Fruit fly (Drosophila melanogaster): ENCODE data around the gene zfh1.

zfh1 gene

DNA sequence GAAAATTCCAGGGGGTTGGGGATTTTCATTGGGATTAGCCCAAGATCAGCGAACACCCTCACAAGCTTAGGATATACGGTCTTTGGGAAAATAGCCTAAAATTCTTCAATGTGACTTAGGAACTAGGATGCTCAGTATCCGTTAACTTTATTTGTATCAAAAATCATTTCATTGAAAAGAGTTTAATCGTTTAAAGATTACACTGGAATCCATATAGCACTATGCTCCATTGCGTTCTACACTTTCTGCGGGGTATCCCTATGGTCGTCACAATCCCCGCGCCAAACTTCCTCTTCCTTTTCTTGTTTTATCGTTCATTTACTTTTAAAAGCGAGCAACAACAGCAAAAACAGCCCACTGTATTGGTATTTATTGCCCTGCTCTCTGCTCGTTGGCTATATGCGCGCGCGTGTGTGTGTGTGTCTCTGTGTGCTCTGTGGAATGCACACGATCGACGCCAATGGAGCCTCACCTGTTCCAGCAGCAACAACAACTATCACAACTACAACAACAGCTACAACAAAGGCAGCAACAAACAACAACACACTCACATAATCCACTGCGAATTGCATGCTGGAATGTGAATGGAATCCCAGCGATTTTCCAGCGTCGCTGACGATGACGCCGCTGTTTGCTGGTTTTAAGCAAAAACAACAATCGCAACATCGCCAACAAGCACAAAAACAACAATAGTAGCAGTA is 38.2 kb downstream of the zfh1 start (continued):
- peak; percentile 74 for TF ChIP-seq CG4707 (GFP tag; optimal IDR thresholded peaks at IDR 0.05)
- peak in 1 of 2 experiments; percentile 42 for TF ChIP-seq Eip74EF (GFP tag; optimal IDR thresholded peaks at IDR 0.05)
- TF ChIP-seq CG16815 (GFP tag; optimal IDR thresholded peaks at IDR 0.05) = peak; percentile 7
- peak; percentile 2 for TF ChIP-seq CG14710 (tag; optimal IDR thresholded peaks at IDR 0.05)
- TF ChIP-seq Asciz (GFP tag; optimal IDR thresholded peaks at IDR 0.05) = peak; percentile 28
- no peak for TF ChIP-seq abd-A (tag; optimal IDR thresholded peaks at IDR 0.05)
- no peak for TF ChIP-seq Oaz (GFP tag; IDR thresholded peaks at IDR 0.05)
- no peak for TF ChIP-seq CG11456 (GFP tag; IDR thresholded peaks at IDR 0.05)
- no peak for TF ChIP-seq gcm (GFP tag; optimal IDR thresholded peaks at IDR 0.05)
- TF ChIP-seq CG9609 (GFP tag; optimal IDR thresholded peaks at IDR 0.05) = no peak
- peak; percentile 29 for TF ChIP-seq CG1603 (tag; optimal IDR thresholded peaks at IDR 0.05)
- TF ChIP-seq CG4820 (GFP tag; optimal IDR thresholded peaks at IDR 0.05) = peak; percentile 25
- TF ChIP-seq Nf-YC (tag; optimal IDR thresholded peaks at IDR 0.05) = peak; percentile 22
- peak; percentile 15; the same call in 1 of the 2 replicates for TF ChIP-seq peb (GFP tag; IDR thresholded peaks at IDR 0.05)
- no peak for TF ChIP-seq dpn (GFP tag; optimal IDR thresholded peaks at IDR 0.05)
- no peak for TF ChIP-seq CG31224 (GFP tag; IDR thresholded peaks at IDR 0.05)
- TF ChIP-seq mam (GFP tag; optimal IDR thresholded peaks at IDR 0.05) = no peak
- peak; percentile 33; the same call in 2 of the 3 replicates for TF ChIP-seq row (GFP tag; IDR thresholded peaks at IDR 0.05)
- TF ChIP-seq CG32532 (GFP tag; IDR thresholded peaks at IDR 0.05) = no peak
- TF ChIP-seq CG9437 (GFP tag; optimal IDR thresholded peaks at IDR 0.05) = peak; percentile 7
- TF ChIP-seq insv (GFP tag; optimal IDR thresholded peaks at IDR 0.05) = no peak
- no peak for TF ChIP-seq CG17802 (tag; optimal IDR thresholded peaks at IDR 0.05)
- 0 out of 2 replicates have a peak, but pooled peaks have one; percentile 7 for TF ChIP-seq CG14441 (GFP tag; IDR thresholded peaks at IDR 0.05)
- peak; percentile 36 for TF ChIP-seq CG17385 (GFP tag; optimal IDR thresholded peaks at IDR 0.05)
- TF ChIP-seq CG4617 (GFP tag; optimal IDR thresholded peaks at IDR 0.05; ENCODE audit: borderline replicate concordance) = peak; percentile 1
- no peak for TF ChIP-seq kah (GFP tag; optimal IDR thresholded peaks at IDR 0.05)
- peak; percentile 34 for TF ChIP-seq ATbp (GFP tag; optimal IDR thresholded peaks at IDR 0.05)
- peak; percentile 57; the same call in 2 of the 3 replicates for TF ChIP-seq CG17361 (GFP tag; IDR thresholded peaks at IDR 0.05)
- no peak for TF ChIP-seq CG10543 (GFP tag; optimal IDR thresholded peaks at IDR 0.05)
- TF ChIP-seq D19B (GFP tag; optimal IDR thresholded peaks at IDR 0.05) = peak; percentile 65
- TF ChIP-seq bcd (GFP tag; optimal IDR thresholded peaks at IDR 0.05) = peak; percentile 24
- no peak for TF ChIP-seq sna (GFP tag; IDR thresholded peaks at IDR 0.05; ENCODE audit: partially characterized antibody)
- TF ChIP-seq CG18599 (GFP tag; optimal IDR thresholded peaks at IDR 0.05) = peak; percentile 10
- no peak for TF ChIP-seq E2f1 (GFP tag; IDR thresholded peaks at IDR 0.05)
- no peak for TF ChIP-seq CG8765 (GFP tag; IDR thresholded peaks at IDR 0.05)
- TF ChIP-seq NfI (GFP tag; optimal IDR thresholded peaks at IDR 0.05) = no peak
- TF ChIP-seq prd (optimal IDR thresholded peaks at IDR 0.05) = no peak
- peak; percentile 19; the same call in 1 of the 3 replicates for TF ChIP-seq prd (GFP tag; IDR thresholded peaks at IDR 0.05)
- no peak for TF ChIP-seq CG3065 (GFP tag; optimal IDR thresholded peaks at IDR 0.05)
- no peak for TF ChIP-seq CG12236 (GFP tag; optimal IDR thresholded peaks at IDR 0.05)
- peak; percentile 3 for TF ChIP-seq Dek (tag; optimal IDR thresholded peaks at IDR 0.05)
- TF ChIP-seq CG1529 (GFP tag; optimal IDR thresholded peaks at IDR 0.05) = peak; percentile 37
- TF ChIP-seq CG9817 (tag; optimal IDR thresholded peaks at IDR 0.05) = no peak
- no peak for TF ChIP-seq Dad (GFP tag; optimal IDR thresholded peaks at IDR 0.05)
- peak; percentile 27 for TF ChIP-seq cad (GFP tag; optimal IDR thresholded peaks at IDR 0.05)
- peak; percentile 34 for TF ChIP-seq nerfin-1 (tag; optimal IDR thresholded peaks at IDR 0.05)
- peak; percentile 53 for TF ChIP-seq gem (tag; optimal IDR thresholded peaks at IDR 0.05)
- no peak for TF ChIP-seq CG34376 (GFP tag; optimal IDR thresholded peaks at IDR 0.05)
- no peak for TF ChIP-seq Deaf1 (tag; optimal IDR thresholded peaks at IDR 0.05)
